Worm (Caenorhabditis elegans) whole organism, L4/young adult: Measurements from ENCODE around the gene srp-6.
"Not testable (repeated sequence)": the region's sequence is repeated elsewhere in the genome, so short reads cannot be mapped to it uniquely, and the experiment has no call there.

Source experiments
- W03F9.2 ChIP-seq: fragments of 150-350 bp; optimal IDR thresholded peaks from 2 replicates; lab custom pipeline; 2014; ENCODE audit warnings: missing biosample characterization, missing genetic modification characterization
- dao-5 ChIP-seq: sonication (generic microtip); optimal IDR thresholded peaks from 2 replicates; lab custom pipeline; 2016; ENCODE audit warnings: missing genotype, missing genetic modification characterization, moderate library complexity, missing compliant biosample characterization
- him-1 ChIP-seq: sonication (generic microtip); optimal IDR thresholded peaks from 2 replicates; lab custom pipeline; 2016; ENCODE audit warnings: missing genotype, missing genetic modification reagents, missing genetic modification characterization, missing compliant biosample characterization

The srp-6 gene

DNA sequence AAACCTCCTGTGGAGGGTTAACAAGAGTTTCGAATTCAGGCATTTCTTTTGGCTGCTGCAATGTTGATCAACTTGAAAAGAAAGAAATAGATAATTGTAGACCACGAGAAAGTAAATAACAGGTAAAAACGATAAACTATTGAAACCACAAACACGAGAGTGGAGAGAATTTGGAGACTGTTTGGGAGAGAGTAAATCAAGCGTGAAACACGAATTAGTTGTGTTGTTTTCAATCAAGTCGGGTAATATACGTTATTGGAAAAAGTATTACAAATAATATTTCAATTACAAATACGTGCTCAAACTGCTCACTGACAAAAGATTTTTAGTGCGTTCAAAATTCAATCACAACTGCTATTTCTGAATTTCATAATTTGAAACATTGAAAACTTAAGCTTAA is 4.9 kb downstream of the srp-6 start, which contains the start of gene C03G6.17:
Gene C03G6.17 (minus strand): TSS at position 101 of the 400 bp plus-strand sequence.
- TF ChIP-seq W03F9.2 (tag; lab: Kevin White, UChicago) (no peak), him-1 (no peak), dao-5 (no peak)

ce11 chrV:7379384-7379783 is 6.5 kb downstream of the srp-6 start, which contains the start of gene srsx-24:
Gene srsx-24, minus strand, starts transcription at chrV:7379484.
- TF ChIP-seq him-1, result no peak

ce11 chrV:7374090-7374489 is 11.8 kb downstream of the srp-6 start, which contains the start of gene srx-56:
Gene srx-56, plus strand, starts transcription at chrV:7374390.
- TF ChIP-seq W03F9.2 (tag; lab: Kevin White, UChicago) (no peak), him-1 (no peak), dao-5 (no peak)

- no peak for TF ChIP-seq W03F9.2 (tag; lab: Kevin White, UChicago)
Observed at ce11 chrV:7369578-7369977, 16.3 kb downstream of the srp-6 start, which contains the start of gene srj-14. Gene srj-14, plus strand, starts transcription at chrV:7369708.

ce11 chrV:7364951-7365350 is 21.0 kb downstream of the srp-6 start, which contains the start of gene exc-13:
Gene exc-13, plus strand, starts transcription at chrV:7365251.
- TF ChIP-seq him-1 (no peak), dao-5 (no peak), W03F9.2 (tag; lab: Kevin White, UChicago) (no peak)

ce11 chrV:7364059-7364458 is 21.8 kb downstream of the srp-6 start, which contains the start of gene cyp-35A2:
Gene cyp-35A2, minus strand, starts transcription at chrV:7364182.
- no peak for TF ChIP-seq dao-5
- TF ChIP-seq him-1, result no peak
- no peak for TF ChIP-seq W03F9.2 (tag; lab: Kevin White, UChicago)

ce11 chrV:7361673-7362072 is 24.2 kb downstream of the srp-6 start, which contains the start of gene cyp-35A1:
Gene cyp-35A1, minus strand, starts transcription at chrV:7361773.
- TF ChIP-seq him-1 (no peak), dao-5 (no peak), W03F9.2 (tag; lab: Kevin White, UChicago) (no peak)

DNA sequence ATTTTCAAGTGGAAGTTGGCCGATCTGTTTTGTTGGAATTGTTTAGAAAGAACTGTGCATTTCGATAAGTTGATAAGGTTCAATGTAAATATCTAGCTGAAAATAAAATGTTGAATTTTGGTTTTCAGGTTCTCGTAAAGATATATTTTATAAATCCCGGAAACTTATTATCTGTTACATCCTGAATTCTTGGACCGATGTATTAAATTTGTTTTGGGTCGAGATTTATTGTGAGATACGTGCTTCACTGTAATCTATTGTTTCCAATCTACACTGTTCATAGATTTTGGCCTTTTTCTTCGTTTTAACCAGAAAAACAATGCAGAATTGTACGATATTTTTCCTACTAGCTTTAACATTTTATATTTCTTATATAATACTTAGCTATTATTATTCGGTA is 28.8 kb downstream of the srp-6 start, which contains the start of gene C03G6.6:
Gene C03G6.6 (plus strand): TSS at position 301 of the 400 bp plus-strand sequence.
- TF ChIP-seq W03F9.2 (tag; lab: Kevin White, UChicago), result no peak
- TF ChIP-seq dao-5, result no peak
- no peak for TF ChIP-seq him-1

ce11 chrV:7356684-7357083 is 29.2 kb downstream of the srp-6 start, which contains the start of gene C03G6.21:
Gene C03G6.21, minus strand, starts transcription at chrV:7356784.
- TF ChIP-seq him-1, result no peak
- TF ChIP-seq W03F9.2 (tag; lab: Kevin White, UChicago), result no peak
- no peak for TF ChIP-seq dao-5

- TF ChIP-seq him-1 (no peak), dao-5 (no peak)
Observed at ce11 chrV:7355464-7355863, 30.4 kb downstream of the srp-6 start, which contains the start of gene tag-293. Gene tag-293, minus strand, starts transcription at chrV:7355564.

- TF ChIP-seq dao-5 (no peak), him-1 (no peak), W03F9.2 (tag; lab: Kevin White, UChicago) (no peak)
Observed at ce11 chrV:7353602-7354001, 32.3 kb downstream of the srp-6 start.

DNA sequence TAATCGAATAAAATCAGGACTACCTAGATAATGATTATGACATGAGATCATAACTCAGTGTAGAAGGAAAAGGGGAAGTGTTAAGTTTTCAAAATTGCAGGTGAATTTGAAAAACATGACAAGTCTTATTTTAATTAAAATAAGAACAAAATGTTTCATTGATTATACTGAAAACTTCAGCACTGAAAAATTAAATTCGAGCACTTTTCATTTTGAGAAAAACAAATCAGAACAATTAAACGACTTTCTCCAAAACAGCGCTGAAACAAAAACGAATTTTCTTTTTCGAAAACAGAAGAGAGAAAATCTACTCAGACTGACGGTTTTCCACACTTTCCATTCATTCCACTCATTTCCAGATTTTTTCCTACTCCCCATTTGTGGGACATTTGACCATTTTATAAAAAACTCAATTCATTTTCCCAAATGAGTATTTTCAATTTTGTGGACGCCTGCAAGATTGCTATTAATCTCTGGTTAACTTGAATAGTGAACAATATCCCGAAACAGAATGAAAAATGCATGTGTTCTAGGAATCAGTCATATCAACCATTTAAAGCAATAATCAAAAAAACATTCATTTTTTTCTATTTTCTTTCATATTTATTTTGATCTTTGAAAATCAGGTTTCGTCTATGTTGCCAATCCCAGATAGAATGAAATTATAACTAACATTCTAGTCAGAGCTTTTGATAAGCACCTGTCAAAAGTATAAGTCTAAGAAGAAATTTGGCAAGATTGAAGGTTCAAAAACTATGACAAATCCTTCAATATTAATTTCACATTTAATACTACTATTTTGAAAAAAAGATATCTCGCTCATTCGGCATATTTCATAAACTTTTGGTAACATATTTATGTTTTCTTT is 33.5 kb downstream of the srp-6 start, which contains the start of the genes srh-231 and srh-275:
Gene srh-231 (minus strand): TSS at position 51 of the 868 bp plus-strand sequence.
Gene srh-275 (plus strand): TSS at position 818 of the 868 bp plus-strand sequence.
- TF ChIP-seq him-1, result no peak
- no peak for TF ChIP-seq dao-5
- no peak for TF ChIP-seq W03F9.2 (tag; lab: Kevin White, UChicago)

DNA sequence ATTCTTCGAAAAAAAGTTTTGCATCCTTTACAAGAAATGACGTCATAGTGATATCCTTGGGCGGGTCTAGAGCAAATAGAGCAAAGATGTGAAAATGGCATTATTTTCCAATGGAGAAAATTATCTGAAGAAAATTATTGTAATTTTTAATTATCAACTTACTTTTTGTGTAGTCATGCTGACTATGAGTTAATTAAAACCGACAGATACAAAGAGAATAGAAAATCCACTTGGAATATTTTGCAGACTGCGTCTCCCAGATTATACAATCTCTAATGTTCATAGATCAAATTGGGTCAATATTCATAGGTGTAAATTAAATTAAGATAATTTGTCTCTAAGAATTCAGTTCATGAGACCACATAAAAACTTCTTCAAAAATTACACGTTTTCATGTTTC is 36.4 kb downstream of the srp-6 start, which contains the start of gene nhr-149:
Gene nhr-149 (minus strand): TSS at position 101 of the 400 bp plus-strand sequence.
- no peak for TF ChIP-seq dao-5
- no peak for TF ChIP-seq W03F9.2 (tag; lab: Kevin White, UChicago)
- TF ChIP-seq him-1, result no peak

ce11 chrV:7345494-7345893 is 40.4 kb downstream of the srp-6 start, which contains the start of gene nhr-147:
Gene nhr-147, plus strand, starts transcription at chrV:7345794.
- TF ChIP-seq W03F9.2 (tag; lab: Kevin White, UChicago); dao-5; him-1: not testable (repeated sequence)

- TF ChIP-seq W03F9.2 (tag; lab: Kevin White, UChicago) (no peak), dao-5 (no peak), him-1 (no peak)
Observed at ce11 chrV:7343522-7343921, 42.4 kb downstream of the srp-6 start, which contains the start of gene srh-244. Gene srh-244, plus strand, starts transcription at chrV:7343822.
